Fruit fly (Drosophila melanogaster) whole organism, embryonic: ENCODE data around the gene HP1e.

Source experiments
- Atf6 ChIP-seq: fragments of 200-800 bp; sonication (Bioruptor generic); IDR thresholded peaks from 2 replicates; pipeline ENCODE4 v1.3.6; 2022; ENCODE audit warnings: missing biosample characterization, missing genetic modification characterization
- Bgb ChIP-seq: fragments of 200-800 bp; sonication (Bioruptor generic); IDR thresholded peaks from 2 replicates; pipeline ENCODE4 v1.3.6; 2022; ENCODE audit warnings: missing biosample characterization, missing genetic modification characterization; ENCODE audit not compliant: partially characterized antibody
- BtbVII ChIP-seq: fragments of 200-800 bp; sonication (Bioruptor generic); optimal IDR thresholded peaks from 3 replicates; lab custom pipeline; 2017; ENCODE audit warnings: missing biosample characterization, mild to moderate bottlenecking, missing genetic modification characterization
- C15 ChIP-seq: fragments of 200-800 bp; sonication (Bioruptor generic); IDR thresholded peaks from 3 replicates; pipeline ENCODE4 v1.3.6; 2022; ENCODE audit warnings: missing biosample characterization, missing genetic modification characterization
- CG10959 ChIP-seq: fragments of 200-800 bp; sonication (Bioruptor generic); IDR thresholded peaks from 2 replicates; pipeline ENCODE4 v1.3.6; 2022; ENCODE audit warnings: missing biosample characterization, missing genetic modification characterization
- CG15011 ChIP-seq: fragments of 200-800 bp; sonication (Bioruptor generic); optimal IDR thresholded peaks from 3 replicates; lab custom pipeline; 2018; ENCODE audit warnings: missing biosample characterization, mild to moderate bottlenecking, missing genetic modification characterization
- CG15696 ChIP-seq: fragments of 200-800 bp; sonication (Bioruptor generic); optimal IDR thresholded peaks from 2 replicates; lab custom pipeline; 2019; ENCODE audit warnings: missing biosample characterization, mild to moderate bottlenecking, missing genetic modification characterization, moderate library complexity
- CG16813 ChIP-seq: fragments of 200-800 bp; sonication (Bioruptor generic); IDR thresholded peaks from 3 replicates; pipeline ENCODE4 v1.3.6; 2022; ENCODE audit warnings: missing biosample characterization, missing genetic modification characterization; ENCODE audit not compliant: partially characterized antibody
- CG16815 ChIP-seq: fragments of 200-800 bp; sonication (Bioruptor generic); optimal IDR thresholded peaks from 3 replicates; lab custom pipeline; 2017; ENCODE audit warnings: missing biosample characterization, mild to moderate bottlenecking, missing genetic modification characterization
- CG17912 ChIP-seq: fragments of 200-800 bp; sonication (Bioruptor generic); optimal IDR thresholded peaks from 2 replicates; lab custom pipeline; 2018; ENCODE audit warnings: missing biosample characterization, mild to moderate bottlenecking, missing genetic modification characterization
- CG18262 ChIP-seq: fragments of 200-800 bp; optimal IDR thresholded peaks from 3 replicates; lab custom pipeline; 2019; ENCODE audit warnings: missing biosample characterization, mild to moderate bottlenecking, missing genetic modification characterization, moderate library complexity
- CG2120 ChIP-seq: fragments of 200-800 bp; sonication (Bioruptor generic); optimal IDR thresholded peaks from 3 replicates; lab custom pipeline; 2016; ENCODE audit warnings: missing biosample characterization, missing genetic modification characterization
- CG2202 ChIP-seq: fragments of 200-800 bp; sonication (Bioruptor generic); optimal IDR thresholded peaks from 2 replicates; lab custom pipeline; 2018; ENCODE audit warnings: missing biosample characterization, mild to moderate bottlenecking, missing genetic modification characterization
- CG3065 ChIP-seq: fragments of 200-800 bp; sonication (Bioruptor generic); optimal IDR thresholded peaks from 2 replicates; lab custom pipeline; 2016; ENCODE audit warnings: missing biosample characterization, missing genetic modification characterization
- CG3726 ChIP-seq: fragments of 200-800 bp; sonication (Bioruptor generic); IDR thresholded peaks from 3 replicates; pipeline ENCODE4, ENCODE4 v1.3.6; 2022; ENCODE audit warnings: missing biosample characterization, missing genetic modification characterization
- CG3847 ChIP-seq: fragments of 200-800 bp; sonication (Bioruptor generic); IDR thresholded peaks from 2 replicates; pipeline ENCODE4 v1.3.6; 2022; ENCODE audit warnings: missing biosample characterization, missing genetic modification characterization
- CG4360 ChIP-seq: fragments of 200-800 bp; sonication (Bioruptor generic); IDR thresholded peaks from 2 replicates; pipeline ENCODE4 v1.3.6; 2022; ENCODE audit warnings: missing biosample characterization, missing genetic modification characterization
- CG6854 ChIP-seq: fragments of 200-800 bp; sonication (Bioruptor generic); optimal IDR thresholded peaks from 3 replicates; lab custom pipeline; 2017; ENCODE audit warnings: missing biosample characterization, mild to moderate bottlenecking, missing genetic modification characterization
- CG7357 ChIP-seq: fragments of 200-800 bp; sonication (Bioruptor generic); IDR thresholded peaks from 3 replicates; pipeline ENCODE4 v1.3.6; 2022; ENCODE audit warnings: missing biosample characterization, missing genetic modification characterization
- CG7963 ChIP-seq: fragments of 200-800 bp; sonication (Bioruptor generic); IDR thresholded peaks from 3 replicates; pipeline ENCODE4 v1.3.6; 2022; ENCODE audit warnings: missing biosample characterization, missing genetic modification characterization; ENCODE audit not compliant: partially characterized antibody
- CG8359 ChIP-seq: fragments of 200-800 bp; sonication (Bioruptor generic); optimal IDR thresholded peaks from 2 replicates; lab custom pipeline; 2017; ENCODE audit warnings: missing biosample characterization, mild to moderate bottlenecking, missing genetic modification characterization, borderline replicate concordance
- CG9437 ChIP-seq: fragments of 200-800 bp; sonication (Bioruptor generic); optimal IDR thresholded peaks from 2 replicates; lab custom pipeline; 2018; ENCODE audit warnings: missing biosample characterization, mild to moderate bottlenecking, missing genetic modification characterization
- D19B ChIP-seq: fragments of 200-800 bp; sonication (Bioruptor generic); optimal IDR thresholded peaks from 2 replicates; lab custom pipeline; 2017; ENCODE audit warnings: missing biosample characterization, mild to moderate bottlenecking, missing genetic modification characterization
- Dp ChIP-seq: fragments of 200-800 bp; sonication (Bioruptor generic); optimal IDR thresholded peaks from 2 replicates; lab custom pipeline; 2018; ENCODE audit warnings: missing biosample characterization, mild to moderate bottlenecking, missing genetic modification characterization, moderate library complexity
- ERR ChIP-seq: fragments of 200-800 bp; sonication (Bioruptor generic); optimal IDR thresholded peaks from 2 replicates; lab custom pipeline; 2016; ENCODE audit warnings: missing biosample characterization, missing genetic modification characterization
- Ets97D ChIP-seq: fragments of 200-800 bp; sonication (Bioruptor generic); optimal IDR thresholded peaks from 3 replicates; lab custom pipeline; 2016; ENCODE audit warnings: missing biosample characterization, missing genetic modification characterization
- Fer3 ChIP-seq: fragments of 200-800 bp; sonication (Bioruptor generic); optimal IDR thresholded peaks from 2 replicates; lab custom pipeline; 2018; ENCODE audit warnings: missing biosample characterization, mild to moderate bottlenecking, missing genetic modification characterization, moderate library complexity
- HmgD ChIP-seq: fragments of 200-800 bp; sonication (Bioruptor generic); optimal IDR thresholded peaks from 3 replicates; lab custom pipeline; 2016; ENCODE audit warnings: missing biosample characterization, missing genetic modification characterization
- Nf-YC ChIP-seq: fragments of 200-800 bp; optimal IDR thresholded peaks from 3 replicates; lab custom pipeline; 2019; ENCODE audit warnings: missing biosample characterization, mild to moderate bottlenecking, missing genetic modification characterization, moderate library complexity
- Oaz ChIP-seq: fragments of 200-800 bp; sonication (Bioruptor generic); IDR thresholded peaks from 2 replicates; pipeline ENCODE4 v1.3.6; 2022; ENCODE audit warnings: missing biosample characterization, missing genetic modification characterization
- Optix ChIP-seq: fragments of 200-800 bp; sonication (Bioruptor generic); IDR thresholded peaks from 3 replicates; pipeline ENCODE4 v1.3.6; 2022; ENCODE audit warnings: missing biosample characterization, missing genetic modification characterization
- Side ChIP-seq: fragments of 200-800 bp; sonication (Bioruptor generic); optimal IDR thresholded peaks from 2 replicates; lab custom pipeline; 2016; ENCODE audit warnings: missing biosample characterization, missing genetic modification characterization
- YL-1 ChIP-seq: fragments of 200-800 bp; sonication (Bioruptor generic); optimal IDR thresholded peaks from 3 replicates; lab custom pipeline; 2017; ENCODE audit warnings: missing biosample characterization, mild to moderate bottlenecking, missing genetic modification characterization
- abd-A ChIP-seq: fragments of 200-800 bp; sonication (Bioruptor generic); optimal IDR thresholded peaks from 3 replicates; lab custom pipeline; 2019; ENCODE audit warnings: missing biosample characterization, mild to moderate bottlenecking, missing genetic modification characterization, moderate library complexity
- cas ChIP-seq: fragments of 200-800 bp; sonication (Bioruptor generic); IDR thresholded peaks from 2 replicates; pipeline ENCODE4 v1.3.6; 2022; ENCODE audit warnings: missing biosample characterization, missing genetic modification characterization
- ci ChIP-seq: fragments of 200-800 bp; sonication (Bioruptor generic); IDR thresholded peaks from 3 replicates; pipeline ENCODE4 v1.3.6; 2022; ENCODE audit warnings: missing biosample characterization, missing genetic modification characterization
- cwo ChIP-seq: fragments of 200-800 bp; sonication (Bioruptor generic); optimal IDR thresholded peaks from 3 replicates; lab custom pipeline; 2017; ENCODE audit warnings: missing biosample characterization, missing genetic modification characterization, mild to moderate bottlenecking, moderate library complexity, missing genetic modification reagents
- da ChIP-seq: fragments of 200-800 bp; sonication (Bioruptor generic); optimal IDR thresholded peaks from 2 replicates; lab custom pipeline; 2016; ENCODE audit warnings: missing biosample characterization, missing genetic modification characterization
- dmrt99B ChIP-seq: fragments of 200-800 bp; sonication (Bioruptor generic); optimal IDR thresholded peaks from 2 replicates; lab custom pipeline; 2018; ENCODE audit warnings: missing biosample characterization, mild to moderate bottlenecking, missing genetic modification characterization, moderate library complexity
- en ChIP-seq: fragments of 200-800 bp; sonication (Bioruptor generic); optimal IDR thresholded peaks from 2 replicates; lab custom pipeline; 2016; ENCODE audit warnings: missing biosample characterization, missing genetic modification characterization
- fd64A ChIP-seq: fragments of 200-800 bp; sonication (Bioruptor generic); optimal IDR thresholded peaks from 3 replicates; lab custom pipeline; 2018; ENCODE audit warnings: missing biosample characterization, mild to moderate bottlenecking, missing genetic modification characterization
- hb ChIP-seq: fragments of 200-800 bp; sonication (Bioruptor generic); IDR thresholded peaks from 3 replicates; pipeline ENCODE4 v1.3.6; 2022; ENCODE audit warnings: missing biosample characterization, missing genetic modification characterization; ENCODE audit not compliant: partially characterized antibody
- luna ChIP-seq: fragments of 200-800 bp; sonication (Bioruptor generic); optimal IDR thresholded peaks from 2 replicates; lab custom pipeline; 2016; ENCODE audit warnings: missing biosample characterization, missing genetic modification characterization
- pb ChIP-seq: fragments of 200-800 bp; sonication (Bioruptor generic); optimal IDR thresholded peaks from 3 replicates; lab custom pipeline; 2016; ENCODE audit warnings: missing biosample characterization, missing genetic modification characterization
- seq ChIP-seq: fragments of 200-800 bp; sonication (Bioruptor generic); IDR thresholded peaks from 2 replicates; pipeline ENCODE4 v1.3.6; 2022; ENCODE audit warnings: missing biosample characterization, missing genetic modification characterization
- sima ChIP-seq: fragments of 200-800 bp; sonication (Bioruptor generic); optimal IDR thresholded peaks from 2 replicates; lab custom pipeline; 2016; ENCODE audit warnings: missing biosample characterization, missing genetic modification characterization
- trem ChIP-seq: fragments of 200-800 bp; optimal IDR thresholded peaks from 3 replicates; lab custom pipeline; 2019; ENCODE audit warnings: missing biosample characterization, mild to moderate bottlenecking, missing genetic modification characterization, moderate library complexity
- ttk ChIP-seq: fragments of 200-800 bp; sonication (Bioruptor generic); IDR thresholded peaks from 2 replicates; pipeline ENCODE4 v2.1.2; 2022; ENCODE audit warnings: missing biosample characterization, missing genetic modification characterization
- zen2 ChIP-seq: fragments of 200-800 bp; sonication (Bioruptor generic); IDR thresholded peaks from 3 replicates; pipeline ENCODE4 v1.3.6; 2022; ENCODE audit warnings: missing biosample characterization, missing genetic modification characterization; ENCODE audit not compliant: partially characterized antibody
- zfh2 ChIP-seq: fragments of 200-800 bp; sonication (Bioruptor generic); optimal IDR thresholded peaks from 2 replicates; lab custom pipeline; 2016; ENCODE audit warnings: missing biosample characterization, missing genetic modification characterization

Gene HP1e

dm6 chr3R:9342248-9342882, 20.8 kb downstream of the HP1e start (continued):
- TF ChIP-seq CG8359 (GFP tag; lab: Kevin White, UChicago), result no peak
- TF ChIP-seq CG16813 (GFP tag; lab: Robert Waterston, UW), result no peak
- TF ChIP-seq CG2120, result peak; percentile 4
- TF ChIP-seq da (GFP tag; lab: Kevin White, UChicago), result no peak
- TF ChIP-seq dmrt99B (tag; lab: Kevin White, UChicago), result peak; percentile 24
- no peak for TF ChIP-seq CG3065 (GFP tag; lab: Kevin White, UChicago)
- TF ChIP-seq D19B (GFP tag; lab: Kevin White, UChicago), result no peak
- TF ChIP-seq CG7963, result no peak
- TF ChIP-seq en (GFP tag; lab: Kevin White, UChicago), result no peak
- TF ChIP-seq Side (GFP tag; lab: Kevin White, UChicago), result no peak
- TF ChIP-seq CG18262, result peak; percentile 52
- no peak for TF ChIP-seq Dp (GFP tag; lab: Kevin White, UChicago)
- TF ChIP-seq zen2 (GFP tag; lab: Robert Waterston, UW), result no peak
- no peak for TF ChIP-seq CG10959 (GFP tag; lab: Robert Waterston, UW)
- no peak for TF ChIP-seq seq
- TF ChIP-seq sima (GFP tag; lab: Kevin White, UChicago), result no peak
- peak; percentile 24 for TF ChIP-seq fd64A
- TF ChIP-seq C15, result no peak
- TF ChIP-seq CG3726 (GFP tag; lab: Robert Waterston, UW), result no peak
- no peak for TF ChIP-seq zfh2 (GFP tag; lab: Kevin White, UChicago)
- peak; percentile 20 for TF ChIP-seq Ets97D (GFP tag; lab: Kevin White, UChicago)
- TF ChIP-seq HmgD (GFP tag; lab: Kevin White, UChicago), result no peak
- TF ChIP-seq CG15696 (tag; lab: Kevin White, UChicago), result peak; percentile 62
- TF ChIP-seq abd-A (tag; lab: Kevin White, UChicago), result peak; percentile 70
- no peak for TF ChIP-seq luna (GFP tag; lab: Kevin White, UChicago)
- no peak for TF ChIP-seq ttk
- TF ChIP-seq CG15011 (GFP tag; lab: Kevin White, UChicago), result peak; percentile 56
- TF ChIP-seq CG2202 (tag; lab: Kevin White, UChicago), result peak; percentile 27
- TF ChIP-seq CG3847, result no peak
- TF ChIP-seq cwo (GFP tag; lab: Kevin White, UChicago), result peak; percentile 49
- TF ChIP-seq ci, result peak; percentile 78
- TF ChIP-seq Nf-YC, result peak; percentile 57
- TF ChIP-seq CG16815, result no peak
- TF ChIP-seq CG9437 (GFP tag; lab: Kevin White, UChicago), result no peak
- no peak for TF ChIP-seq ERR (GFP tag; lab: Kevin White, UChicago)
- TF ChIP-seq YL-1 (GFP tag; lab: Kevin White, UChicago), result peak; percentile 7
- no peak for TF ChIP-seq Oaz (GFP tag; lab: Robert Waterston, UW)
- TF ChIP-seq Fer3, result peak; percentile 67
- TF ChIP-seq CG6854 (GFP tag; lab: Kevin White, UChicago), result peak; percentile 61
- peak; percentile 63 for TF ChIP-seq trem (tag; lab: Kevin White, UChicago)
- no peak for TF ChIP-seq Optix (GFP tag; lab: Robert Waterston, UW)
- peak; percentile 72 for TF ChIP-seq CG17912
- TF ChIP-seq Atf6 (GFP tag; lab: Robert Waterston, UW), result peak; percentile 53; the same call in 1 of the 2 replicates
- TF ChIP-seq Bgb (GFP tag; lab: Robert Waterston, UW), result no peak
- TF ChIP-seq pb (GFP tag; lab: Kevin White, UChicago), result no peak
- TF ChIP-seq hb, result no peak
- no peak for TF ChIP-seq CG4360 (GFP tag; lab: Robert Waterston, UW)
- 0 out of 3 replicates have a peak, but pooled peaks have one; percentile 9 for TF ChIP-seq CG7357 (GFP tag; lab: Robert Waterston, UW)
- no peak for TF ChIP-seq cas (GFP tag; lab: Robert Waterston, UW)
- TF ChIP-seq BtbVII (GFP tag; lab: Kevin White, UChicago), result peak; percentile 67
